Worm (Caenorhabditis elegans) whole organism, L3 larva: ENCODE measurements around the gene aak-1.

Experiments
- R02D3.7 ChIP-seq: fragments of 150-350 bp; optimal IDR thresholded peaks from 2 replicates; lab custom pipeline; 2014; ENCODE audit warnings: missing biosample characterization, missing genetic modification characterization
- ceh-16 ChIP-seq: sonication (generic microtip); optimal IDR thresholded peaks from 2 replicates; lab custom pipeline; 2017; ENCODE audit warnings: missing biosample characterization, missing genetic modification characterization
- ceh-28 ChIP-seq: fragments of 150-350 bp; optimal IDR thresholded peaks from 2 replicates; lab custom pipeline; 2014; ENCODE audit warnings: missing biosample characterization, missing genetic modification reagents, missing genetic modification characterization
- ceh-9 ChIP-seq: sonication (generic microtip); optimal IDR thresholded peaks from 2 replicates; lab custom pipeline; 2018; ENCODE audit warnings: missing biosample characterization, missing genetic modification characterization
- daf-12 ChIP-seq: fragments of 150-350 bp; optimal IDR thresholded peaks from 2 replicates; lab custom pipeline; 2014; ENCODE audit warnings: missing biosample characterization, missing genetic modification reagents, missing genetic modification characterization
- egl-5 ChIP-seq: fragments of 150-350 bp; optimal IDR thresholded peaks from 2 replicates; lab custom pipeline; 2017; ENCODE audit warnings: missing biosample characterization, missing genetic modification reagents, missing genetic modification characterization, inconsistent platforms
- elt-2 ChIP-seq: sonication (generic microtip); optimal IDR thresholded peaks from 2 replicates; lab custom pipeline; 2016; ENCODE audit warnings: missing genetic modification reagents, mild to moderate bottlenecking, missing genetic modification characterization, missing compliant biosample characterization
- elt-3 ChIP-seq, 3 experiments: fragments of 150-350 bp in 1 of 3; sonication (generic microtip) in 2 of 3; optimal IDR thresholded peaks; 2 replicates in 2 of 3; 4 replicates in 1 of 3; lab custom pipeline; 2014 to 2017; ENCODE audit warnings: missing biosample characterization in 3 of 3, missing genetic modification characterization in 3 of 3
- fkh-2 ChIP-seq: fragments of 150-350 bp; optimal IDR thresholded peaks from 2 replicates; lab custom pipeline; 2014; ENCODE audit warnings: missing biosample characterization, missing genetic modification reagents, missing genetic modification characterization
- hmg-11 ChIP-seq: sonication (generic microtip); optimal IDR thresholded peaks from 2 replicates; lab custom pipeline; 2016; ENCODE audit warnings: missing genetic modification characterization, missing compliant biosample characterization
- jun-1 ChIP-seq: fragments of 150-350 bp; optimal IDR thresholded peaks from 2 replicates; lab custom pipeline; 2014; ENCODE audit warnings: missing biosample characterization, missing genetic modification reagents, missing genetic modification characterization
- lin-39 ChIP-seq: fragments of 150-350 bp; optimal IDR thresholded peaks from 2 replicates; lab custom pipeline; 2018; ENCODE audit warnings: missing biosample characterization, missing genetic modification reagents, missing genetic modification characterization
- lsy-12 ChIP-seq: sonication (generic microtip); optimal IDR thresholded peaks from 2 replicates; lab custom pipeline; 2016; ENCODE audit warnings: mild to moderate bottlenecking, missing genetic modification characterization, missing compliant biosample characterization
- mdl-1 ChIP-seq: fragments of 150-350 bp; optimal IDR thresholded peaks from 2 replicates; lab custom pipeline; 2014; ENCODE audit warnings: missing biosample characterization, missing genetic modification characterization
- nfya-1 ChIP-seq: sonication (generic microtip); optimal IDR thresholded peaks from 2 replicates; lab custom pipeline; 2017; ENCODE audit warnings: missing genetic modification characterization, mild to moderate bottlenecking, missing compliant biosample characterization, antibody characterized with exemption, moderate library complexity; ENCODE audit not compliant: insufficient read depth
- nhr-23 ChIP-seq: fragments of 150-350 bp; optimal IDR thresholded peaks from 2 replicates; lab custom pipeline; 2014; ENCODE audit warnings: missing biosample characterization, missing genetic modification reagents, missing genetic modification characterization
- nhr-237 ChIP-seq: fragments of 150-350 bp; optimal IDR thresholded peaks from 2 replicates; lab custom pipeline; 2014; ENCODE audit warnings: missing biosample characterization, missing genetic modification characterization
- nhr-25 ChIP-seq: sonication (generic microtip); optimal IDR thresholded peaks from 2 replicates; lab custom pipeline; 2017; ENCODE audit warnings: missing biosample characterization, missing genetic modification characterization
- nhr-43 ChIP-seq: sonication (generic microtip); optimal IDR thresholded peaks from 2 replicates; lab custom pipeline; 2016; ENCODE audit warnings: mild to moderate bottlenecking, missing genetic modification characterization, missing compliant biosample characterization; ENCODE audit not compliant: poor library complexity, severe bottlenecking
- nhr-67 ChIP-seq: fragments of 150-350 bp; optimal IDR thresholded peaks from 2 replicates; lab custom pipeline; 2014; ENCODE audit warnings: missing biosample characterization, missing genetic modification characterization
- nhr-76 ChIP-seq: fragments of 150-350 bp; sonication (generic microtip); optimal IDR thresholded peaks from 5 replicates; lab custom pipeline; 2014; ENCODE audit warnings: missing biosample characterization, missing genetic modification characterization
- pha-4 ChIP-seq: fragments of 150-350 bp; optimal IDR thresholded peaks from 2 replicates; lab custom pipeline; 2014; ENCODE audit warnings: missing biosample characterization, missing genetic modification reagents, missing genetic modification characterization
- pqm-1 ChIP-seq: fragments of 150-350 bp; optimal IDR thresholded peaks from 2 replicates; lab custom pipeline; 2017; ENCODE audit warnings: missing biosample characterization, missing genetic modification characterization, inconsistent platforms
- sea-2 ChIP-seq: fragments of 150-350 bp; sonication (generic microtip); optimal IDR thresholded peaks from 4 replicates; lab custom pipeline; 2014; ENCODE audit warnings: missing biosample characterization, missing genetic modification reagents, missing genetic modification characterization
- skn-1 ChIP-seq: fragments of 150-350 bp; optimal IDR thresholded peaks from 2 replicates; lab custom pipeline; 2014; ENCODE audit warnings: missing biosample characterization, missing genetic modification characterization
- snpc-4 ChIP-seq: fragments of 150-350 bp; optimal IDR thresholded peaks from 2 replicates; lab custom pipeline; 2014; ENCODE audit warnings: missing biosample characterization, missing genetic modification characterization
- unc-62 ChIP-seq: fragments of 150-350 bp; sonication (generic microtip); optimal IDR thresholded peaks from 4 replicates; lab custom pipeline; 2014; ENCODE audit warnings: missing biosample characterization, missing genetic modification reagents, missing genetic modification characterization
- zag-1 ChIP-seq: fragments of 150-350 bp; optimal IDR thresholded peaks from 2 replicates; lab custom pipeline; 2014; ENCODE audit warnings: missing biosample characterization, missing genetic modification characterization
- ztf-11 ChIP-seq: fragments of 150-350 bp; optimal IDR thresholded peaks from 2 replicates; lab custom pipeline; 2014; ENCODE audit warnings: missing biosample characterization, missing genetic modification characterization
- ztf-4 ChIP-seq: fragments of 150-350 bp; optimal IDR thresholded peaks from 2 replicates; lab custom pipeline; 2014; ENCODE audit warnings: missing biosample characterization, missing genetic modification characterization

The aak-1 gene

DNA sequence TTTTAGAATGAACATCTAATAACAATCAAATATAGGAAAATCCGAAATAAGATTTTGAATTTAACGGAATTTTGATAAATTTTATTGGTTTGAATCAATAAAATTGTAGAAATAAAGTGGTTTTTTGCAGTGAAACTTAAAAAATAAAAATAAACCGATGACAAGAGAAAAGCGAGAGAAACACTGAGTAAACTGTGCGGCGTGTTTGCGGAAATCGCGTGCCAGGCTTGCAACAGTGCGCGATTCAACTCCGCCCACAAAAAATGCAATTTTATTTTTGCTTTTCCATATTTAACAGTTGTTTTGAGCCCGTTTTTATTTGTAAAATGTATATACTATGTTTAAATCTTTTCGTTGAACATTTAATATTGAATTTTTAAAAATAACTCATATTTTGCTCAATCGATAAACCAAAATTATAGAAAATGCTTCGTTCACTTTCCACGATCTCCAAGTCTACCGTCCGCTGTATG is 7.0 kb upstream of the aak-1 start, which contains the start of gene mtss-1:
TSS of gene mtss-1 (plus strand) at position 423 of the 473 bp plus-strand sequence.
- TF ChIP-seq nhr-23 (tag; lab: Kevin White, UChicago) (peak; percentile 47), ceh-16 (tag; lab: Kevin White, UChicago) (no peak), snpc-4 (peak; percentile 28), skn-1 (peak; percentile 42), ceh-28 (tag; lab: Kevin White, UChicago) (peak; percentile 48), nhr-43 (tag; lab: Kevin White, UChicago) (peak; percentile 74), nfya-1 (peak; percentile 59), nhr-67 (tag; lab: Kevin White, UChicago) (peak; percentile 38), hmg-11 (tag; lab: Kevin White, UChicago) (peak; percentile 86), ztf-4 (tag; lab: Kevin White, UChicago) (no peak), jun-1 (no peak), pha-4 (tag; lab: Kevin White, UChicago) (peak; percentile 57), elt-2 (peak; percentile 32), ceh-9 (tag; lab: Kevin White, UChicago) (no peak), R02D3.7 (tag; lab: Kevin White, UChicago) (peak; percentile 32)

DNA sequence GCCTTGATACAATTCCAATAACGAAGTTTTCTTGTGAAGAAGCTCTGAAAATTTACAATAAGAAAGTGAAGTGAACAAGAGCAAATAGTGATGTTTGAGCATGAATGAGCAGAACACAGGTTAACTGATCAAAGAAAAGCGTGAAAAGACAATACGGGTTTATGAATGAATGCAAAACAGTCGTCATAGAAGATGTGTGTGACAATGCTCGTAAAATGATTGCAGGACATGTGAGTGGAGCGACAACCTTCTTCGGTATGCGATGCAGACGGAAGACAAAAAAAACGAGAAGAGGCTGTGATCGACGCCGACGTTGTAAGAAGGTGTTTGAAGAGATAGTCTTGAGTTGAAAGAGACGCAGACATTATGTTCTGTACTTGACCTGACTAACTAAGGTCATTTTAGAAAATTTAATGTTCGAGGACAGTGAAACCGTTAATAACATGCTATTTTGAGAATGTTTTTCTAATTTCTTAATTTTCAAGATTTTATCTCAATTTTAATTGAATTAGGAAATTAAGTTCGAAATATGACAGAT is 6.5 kb upstream of the aak-1 start, which contains the start of gene mig-22:
TSS of gene mig-22 (minus strand) at position 51 of the 538 bp plus-strand sequence.
- peak; percentile 17 for TF ChIP-seq nhr-23 (tag; lab: Kevin White, UChicago)
- no peak for TF ChIP-seq daf-12 (tag; lab: Kevin White, UChicago)
- TF ChIP-seq nhr-25, result peak; percentile 83
- TF ChIP-seq ztf-11, result no peak
- TF ChIP-seq, all 47 proteins: peak for 2

DNA sequence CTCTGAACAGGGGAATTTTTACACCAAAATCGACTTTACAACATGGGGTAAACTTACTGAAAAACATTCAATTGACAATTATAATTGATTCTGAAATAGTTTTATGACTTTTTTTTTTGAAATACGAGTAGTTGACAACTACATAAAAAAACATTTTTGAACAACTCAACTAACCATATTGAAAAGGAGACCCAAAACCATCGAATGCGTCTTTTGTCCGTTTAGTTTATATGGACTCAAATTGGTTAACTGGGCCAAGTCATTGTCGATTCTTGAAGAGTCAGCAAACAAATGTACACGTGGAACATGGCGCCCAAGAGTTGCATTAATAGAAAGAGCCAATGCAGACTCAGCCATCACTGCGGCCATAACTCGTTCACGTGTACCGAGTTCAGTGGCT is 5.6 kb upstream of the aak-1 start:
- TF ChIP-seq pqm-1 (tag; lab: Kevin White, UChicago) (no peak), ztf-4 (tag; lab: Kevin White, UChicago) (no peak), fkh-2 (tag; lab: Kevin White, UChicago) (no peak)
- TF ChIP-seq, all 47 proteins: peak for 0

DNA sequence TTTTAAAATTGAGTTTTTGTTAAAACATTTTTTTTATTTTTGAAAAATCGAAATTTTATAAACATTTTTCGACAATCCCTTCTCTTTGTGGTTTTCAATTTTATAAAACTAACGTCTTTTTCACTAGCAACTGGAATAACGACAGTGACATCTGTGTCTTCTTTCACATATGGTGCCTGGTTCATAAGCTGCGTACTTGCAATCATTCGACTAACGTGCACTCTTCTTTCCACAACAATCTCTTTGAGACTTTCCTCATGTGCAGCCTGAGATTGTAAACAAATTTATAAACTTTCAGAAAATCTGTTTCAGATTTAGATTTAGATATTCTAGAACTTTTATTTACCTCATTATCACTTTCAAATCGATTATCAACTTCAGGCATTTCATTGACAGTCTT is 4.1 kb upstream of the aak-1 start:
- no peak for TF ChIP-seq lsy-12 (tag; lab: Kevin White, UChicago)
- TF ChIP-seq, all 47 proteins: peak for 0

DNA sequence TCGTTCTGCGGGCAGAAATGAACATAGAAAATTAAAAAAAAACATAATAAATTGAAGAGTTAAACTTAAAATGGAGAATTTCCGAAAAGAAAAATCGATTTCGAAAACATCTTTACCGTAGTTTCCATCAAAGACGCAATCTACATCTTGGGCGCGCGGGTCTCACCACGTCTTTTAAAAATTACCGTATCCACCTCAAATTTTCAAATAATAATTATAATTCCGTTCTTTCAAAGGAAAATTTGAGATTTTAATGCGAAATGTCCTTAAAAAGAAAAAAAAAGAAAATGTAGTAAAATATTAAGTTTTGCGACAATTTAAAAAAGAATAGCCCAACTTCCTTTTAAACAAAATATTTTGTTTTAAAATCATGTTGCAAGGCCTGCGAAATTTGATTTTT is 2.2 kb upstream of the aak-1 start:
- no peak for TF ChIP-seq nhr-76 (tag; lab: Kevin White, UChicago)
- no peak for TF ChIP-seq zag-1 (tag; lab: Kevin White, UChicago)
- no peak for TF ChIP-seq nhr-23 (tag; lab: Kevin White, UChicago)
- no peak for TF ChIP-seq lin-39 (tag; lab: Kevin White, UChicago)
- no peak for TF ChIP-seq mdl-1
- TF ChIP-seq ztf-4 (tag; lab: Kevin White, UChicago), result no peak
- no peak for TF ChIP-seq unc-62
- TF ChIP-seq nhr-67 (tag; lab: Kevin White, UChicago), result no peak
- TF ChIP-seq nhr-25, result no peak
- no peak for TF ChIP-seq sea-2
- TF ChIP-seq nfya-1, result no peak
- TF ChIP-seq elt-2, result no peak
- no peak for TF ChIP-seq pha-4 (tag; lab: Kevin White, UChicago)
- no peak for TF ChIP-seq nhr-237 (tag; lab: Kevin White, UChicago)

DNA sequence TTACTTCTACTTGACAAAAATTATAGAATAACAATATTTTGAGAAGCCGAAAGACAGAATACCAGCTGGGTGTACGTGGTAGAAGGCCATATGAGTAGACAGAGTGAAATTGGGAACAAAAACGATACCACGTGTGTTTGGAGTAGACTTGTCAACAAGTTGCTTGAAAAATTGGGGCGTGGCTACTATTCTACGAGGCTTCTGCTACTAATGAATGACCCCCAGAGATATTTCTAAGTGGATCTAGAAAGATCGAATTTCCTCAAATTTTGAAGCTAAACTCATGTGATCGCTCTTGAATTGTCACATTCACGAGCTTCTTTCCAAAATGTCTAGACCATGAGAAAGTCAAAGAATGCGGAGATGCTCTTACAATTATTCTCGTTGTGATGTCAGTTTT is 1.1 kb upstream of the aak-1 start:
- TF ChIP-seq elt-3 (tag; optimal IDR thresholded peaks at IDR 0.05; lab: Kevin White, UChicago) (no peak), nhr-25 (no peak), ztf-11 (no peak), pha-4 (tag; lab: Kevin White, UChicago) (no peak), fkh-2 (tag; lab: Kevin White, UChicago) (no peak), snpc-4 (no peak), egl-5 (tag; lab: Kevin White, UChicago) (no peak), daf-12 (tag; lab: Kevin White, UChicago) (no peak)
- TF ChIP-seq, all 47 proteins: peak for 0
